Fruit fly (Drosophila melanogaster): Measurements from ENCODE around the gene HDAC11.

dm6 chr3R:24845148-24845547 lies 10.9 kb downstream of the HDAC11 start:
- TF ChIP-seq Myc (optimal IDR thresholded peaks at IDR 0.05) = no peak
- TF ChIP-seq Vsx2 (GFP tag; optimal IDR thresholded peaks at IDR 0.05; ENCODE audit: partially characterized antibody) = no peak

Measured in whole organism, wandering third instar larva.